Fruit fly (Drosophila melanogaster) whole organism, embryonic: Measurements from ENCODE around the gene Hpd.

Experiments used
- Blimp-1 ChIP-seq: fragments of 200-800 bp; sonication (Bioruptor generic); optimal IDR thresholded peaks from 3 replicates; lab custom pipeline; 2018; ENCODE audit warnings: missing biosample characterization, missing genetic modification characterization, mild to moderate bottlenecking, moderate library complexity, missing genetic modification reagents
- CG10366 ChIP-seq: fragments of 200-800 bp; sonication (Bioruptor generic); IDR thresholded peaks from 2 replicates; pipeline ENCODE4 v1.3.6; 2022; ENCODE audit warnings: missing biosample characterization, missing genetic modification characterization
- CG12155 ChIP-seq: fragments of 200-800 bp; sonication (Bioruptor generic); optimal IDR thresholded peaks from 3 replicates; lab custom pipeline; 2016; ENCODE audit warnings: missing biosample characterization, missing genetic modification characterization
- CG12219 ChIP-seq: fragments of 200-800 bp; sonication (Bioruptor generic); optimal IDR thresholded peaks from 3 replicates; lab custom pipeline; 2018; ENCODE audit warnings: missing biosample characterization, mild to moderate bottlenecking, missing genetic modification characterization
- CG12236 ChIP-seq: fragments of 200-800 bp; sonication (Bioruptor generic); optimal IDR thresholded peaks from 2 replicates; lab custom pipeline; 2016; ENCODE audit warnings: missing biosample characterization, missing genetic modification characterization
- CG12659 ChIP-seq: fragments of 200-800 bp; sonication (Bioruptor generic); optimal IDR thresholded peaks from 3 replicates; lab custom pipeline; 2017; ENCODE audit warnings: mild to moderate bottlenecking, missing biosample characterization, missing genetic modification reagents, missing genetic modification characterization
- CG14441 ChIP-seq: fragments of 200-800 bp; sonication (Bioruptor generic); IDR thresholded peaks from 2 replicates; pipeline ENCODE4 v1.3.6; 2022; ENCODE audit warnings: missing biosample characterization, missing genetic modification characterization
- CG14710 ChIP-seq: fragments of 200-800 bp; sonication (Bioruptor generic); optimal IDR thresholded peaks from 3 replicates; lab custom pipeline; 2019; ENCODE audit warnings: missing biosample characterization, mild to moderate bottlenecking, missing genetic modification characterization, moderate library complexity
- CG16863 ChIP-seq: fragments of 200-800 bp; sonication (Bioruptor generic); optimal IDR thresholded peaks from 3 replicates; lab custom pipeline; 2016; ENCODE audit warnings: missing biosample characterization, missing genetic modification characterization
- CG17361 ChIP-seq: fragments of 200-800 bp; sonication (Bioruptor generic); IDR thresholded peaks from 3 replicates; pipeline ENCODE4 v1.3.6; 2022; ENCODE audit warnings: missing biosample characterization, missing genetic modification characterization
- CG2202 ChIP-seq: fragments of 200-800 bp; sonication (Bioruptor generic); optimal IDR thresholded peaks from 2 replicates; lab custom pipeline; 2018; ENCODE audit warnings: missing biosample characterization, mild to moderate bottlenecking, missing genetic modification characterization
- CG33213 ChIP-seq: fragments of 200-800 bp; sonication (Bioruptor generic); optimal IDR thresholded peaks from 3 replicates; lab custom pipeline; 2016; ENCODE audit warnings: missing biosample characterization, missing genetic modification characterization
- CG3726 ChIP-seq: fragments of 200-800 bp; sonication (Bioruptor generic); IDR thresholded peaks from 3 replicates; pipeline ENCODE4, ENCODE4 v1.3.6; 2022; ENCODE audit warnings: missing biosample characterization, missing genetic modification characterization
- CG3847 ChIP-seq: fragments of 200-800 bp; sonication (Bioruptor generic); IDR thresholded peaks from 2 replicates; pipeline ENCODE4 v1.3.6; 2022; ENCODE audit warnings: missing biosample characterization, missing genetic modification characterization
- CG43689 ChIP-seq: fragments of 200-800 bp; sonication (Bioruptor generic); IDR thresholded peaks from 2 replicates; pipeline ENCODE4 v1.3.6; 2022; ENCODE audit warnings: missing biosample characterization, missing genetic modification characterization
- CG4617 ChIP-seq: fragments of 200-800 bp; sonication (Bioruptor generic); optimal IDR thresholded peaks from 3 replicates; lab custom pipeline; 2016; ENCODE audit warnings: missing biosample characterization, missing genetic modification characterization, borderline replicate concordance
- CG7372 ChIP-seq: fragments of 200-800 bp; sonication (Bioruptor generic); IDR thresholded peaks from 2 replicates; pipeline ENCODE4 v1.3.6; 2022; ENCODE audit warnings: missing biosample characterization, missing genetic modification characterization
- CG8290 ChIP-seq, 3 experiments: fragments of 200-800 bp; sonication (Bioruptor generic); optimal IDR thresholded peaks; 2 replicates each; lab custom pipeline; 2016 to 2019; ENCODE audit warnings: missing biosample characterization in 3 of 3, missing genetic modification characterization in 3 of 3, mild to moderate bottlenecking in 2 of 3, moderate library complexity in 1 of 3
- CG8478 ChIP-seq: fragments of >200 bp; optimal IDR thresholded peaks from 2 replicates; lab custom pipeline; 2018
- Dad ChIP-seq: fragments of 200-800 bp; sonication (Bioruptor generic); optimal IDR thresholded peaks from 3 replicates; lab custom pipeline; 2016; ENCODE audit warnings: missing biosample characterization, missing genetic modification characterization
- Dip3 ChIP-seq: fragments of 200-800 bp; sonication (Bioruptor generic); optimal IDR thresholded peaks from 3 replicates; lab custom pipeline; 2016; ENCODE audit warnings: missing biosample characterization, missing genetic modification characterization
- Doc3 ChIP-seq: fragments of 200-800 bp; sonication (Bioruptor generic); IDR thresholded peaks from 3 replicates; pipeline ENCODE4 v1.3.6; 2022; ENCODE audit warnings: missing biosample characterization, missing genetic modification characterization; ENCODE audit not compliant: partially characterized antibody
- E2f2 ChIP-seq: fragments of 200-800 bp; sonication (Bioruptor generic); IDR thresholded peaks from 2 replicates; pipeline ENCODE4 v1.3.6; 2022; ENCODE audit warnings: missing biosample characterization, missing genetic modification characterization
- Eip74EF ChIP-seq, 2 experiments: fragments of 200-800 bp in 1 of 2; fragments of >200 bp in 1 of 2; sonication (Bioruptor generic) in 1 of 2; optimal IDR thresholded peaks; 2 replicates each; lab custom pipeline; 2017 to 2019; ENCODE audit warnings: missing biosample characterization in 2 of 2, missing genetic modification characterization in 2 of 2, mild to moderate bottlenecking in 1 of 2, moderate library complexity in 1 of 2
- HmgD ChIP-seq: fragments of 200-800 bp; sonication (Bioruptor generic); optimal IDR thresholded peaks from 3 replicates; lab custom pipeline; 2016; ENCODE audit warnings: missing biosample characterization, missing genetic modification characterization
- HmgZ ChIP-seq: fragments of 200-800 bp; sonication (Bioruptor generic); optimal IDR thresholded peaks from 2 replicates; lab custom pipeline; 2018; ENCODE audit warnings: missing biosample characterization, mild to moderate bottlenecking, missing genetic modification characterization
- Kr ChIP-seq: fragments of 200-800 bp; sonication (Bioruptor generic); optimal IDR thresholded peaks from 2 replicates; lab custom pipeline; 2017; ENCODE audit warnings: missing biosample characterization, mild to moderate bottlenecking, missing genetic modification characterization
- Oaz ChIP-seq: fragments of 200-800 bp; sonication (Bioruptor generic); IDR thresholded peaks from 2 replicates; pipeline ENCODE4 v1.3.6; 2022; ENCODE audit warnings: missing biosample characterization, missing genetic modification characterization
- Optix ChIP-seq: fragments of 200-800 bp; sonication (Bioruptor generic); IDR thresholded peaks from 3 replicates; pipeline ENCODE4 v1.3.6; 2022; ENCODE audit warnings: missing biosample characterization, missing genetic modification characterization
- Sry-δ ChIP-seq: fragments of 200-800 bp; sonication (Bioruptor generic); optimal IDR thresholded peaks from 2 replicates; lab custom pipeline; 2016; ENCODE audit warnings: missing biosample characterization, missing genetic modification characterization
- crc ChIP-seq: fragments of 200-800 bp; sonication (Bioruptor generic); optimal IDR thresholded peaks from 2 replicates; lab custom pipeline; 2016; ENCODE audit warnings: missing biosample characterization, missing genetic modification characterization
- crol ChIP-seq: fragments of 200-800 bp; sonication (Bioruptor generic); IDR thresholded peaks from 2 replicates; pipeline ENCODE4 v1.3.6; 2022; ENCODE audit warnings: missing biosample characterization, missing genetic modification characterization
- dysf ChIP-seq: fragments of 200-800 bp; sonication (Bioruptor generic); IDR thresholded peaks from 3 replicates; pipeline ENCODE4 v1.3.6; 2022; ENCODE audit warnings: missing biosample characterization, missing genetic modification characterization
- emc ChIP-seq: fragments of 200-800 bp; sonication (Bioruptor generic); optimal IDR thresholded peaks from 2 replicates; lab custom pipeline; 2016; ENCODE audit warnings: missing biosample characterization, missing genetic modification characterization
- eve ChIP-seq, 2 experiments: fragments of >200 bp; optimal IDR thresholded peaks; 2 replicates each; lab custom pipeline; 2017; ENCODE audit warnings: missing biosample characterization in 2 of 2, missing genetic modification characterization in 2 of 2
- fd102C ChIP-seq: fragments of 200-800 bp; sonication (Bioruptor generic); optimal IDR thresholded peaks from 2 replicates; lab custom pipeline; 2018; ENCODE audit warnings: missing biosample characterization, mild to moderate bottlenecking, missing genetic modification characterization, moderate library complexity
- fd96Cb ChIP-seq: fragments of 200-800 bp; sonication (Bioruptor generic); optimal IDR thresholded peaks from 2 replicates; lab custom pipeline; 2018; ENCODE audit warnings: missing biosample characterization, mild to moderate bottlenecking, missing genetic modification characterization, moderate library complexity
- grn ChIP-seq: fragments of 200-800 bp; sonication (Bioruptor generic); optimal IDR thresholded peaks from 3 replicates; lab custom pipeline; 2017; ENCODE audit warnings: missing biosample characterization, missing genetic modification characterization
- gt ChIP-seq: fragments of 200-800 bp; sonication (Bioruptor generic); IDR thresholded peaks from 2 replicates; pipeline ENCODE4 v1.3.6; 2022; ENCODE audit warnings: missing biosample characterization, missing genetic modification characterization
- hbn ChIP-seq: fragments of 200-800 bp; sonication (Bioruptor generic); IDR thresholded peaks from 2 replicates; pipeline ENCODE4 v1.3.6; 2022; ENCODE audit warnings: missing biosample characterization, missing genetic modification characterization; ENCODE audit not compliant: partially characterized antibody
- her ChIP-seq: fragments of 200-800 bp; sonication (Bioruptor generic); optimal IDR thresholded peaks from 2 replicates; lab custom pipeline; 2016; ENCODE audit warnings: missing biosample characterization, missing genetic modification characterization
- jigr1 ChIP-seq: fragments of 200-800 bp; sonication (Bioruptor generic); IDR thresholded peaks from 3 replicates; pipeline ENCODE4 v1.3.6; 2022; ENCODE audit warnings: missing biosample characterization, missing genetic modification characterization
- kni ChIP-seq: fragments of 200-800 bp; sonication (Bioruptor generic); optimal IDR thresholded peaks from 3 replicates; lab custom pipeline; 2017; ENCODE audit warnings: mild to moderate bottlenecking, missing biosample characterization, missing genetic modification reagents, missing genetic modification characterization
- luna ChIP-seq: fragments of 200-800 bp; sonication (Bioruptor generic); optimal IDR thresholded peaks from 2 replicates; lab custom pipeline; 2016; ENCODE audit warnings: missing biosample characterization, missing genetic modification characterization
- pnt ChIP-seq: fragments of 200-800 bp; sonication (Bioruptor generic); optimal IDR thresholded peaks from 3 replicates; lab custom pipeline; 2016; ENCODE audit warnings: missing biosample characterization, missing genetic modification characterization
- shn ChIP-seq: fragments of 200-800 bp; sonication (Bioruptor generic); optimal IDR thresholded peaks from 3 replicates; lab custom pipeline; 2016; ENCODE audit warnings: missing biosample characterization, missing genetic modification characterization
- trem ChIP-seq: fragments of 200-800 bp; optimal IDR thresholded peaks from 3 replicates; lab custom pipeline; 2019; ENCODE audit warnings: missing biosample characterization, mild to moderate bottlenecking, missing genetic modification characterization, moderate library complexity
- unc-4 ChIP-seq: fragments of 200-800 bp; sonication (Bioruptor generic); IDR thresholded peaks from 2 replicates; pipeline ENCODE4 v1.3.6; 2022; ENCODE audit warnings: missing biosample characterization, missing genetic modification characterization; ENCODE audit not compliant: partially characterized antibody
- zfh2 ChIP-seq: fragments of 200-800 bp; sonication (Bioruptor generic); optimal IDR thresholded peaks from 2 replicates; lab custom pipeline; 2016; ENCODE audit warnings: missing biosample characterization, missing genetic modification characterization

The Hpd gene

DNA sequence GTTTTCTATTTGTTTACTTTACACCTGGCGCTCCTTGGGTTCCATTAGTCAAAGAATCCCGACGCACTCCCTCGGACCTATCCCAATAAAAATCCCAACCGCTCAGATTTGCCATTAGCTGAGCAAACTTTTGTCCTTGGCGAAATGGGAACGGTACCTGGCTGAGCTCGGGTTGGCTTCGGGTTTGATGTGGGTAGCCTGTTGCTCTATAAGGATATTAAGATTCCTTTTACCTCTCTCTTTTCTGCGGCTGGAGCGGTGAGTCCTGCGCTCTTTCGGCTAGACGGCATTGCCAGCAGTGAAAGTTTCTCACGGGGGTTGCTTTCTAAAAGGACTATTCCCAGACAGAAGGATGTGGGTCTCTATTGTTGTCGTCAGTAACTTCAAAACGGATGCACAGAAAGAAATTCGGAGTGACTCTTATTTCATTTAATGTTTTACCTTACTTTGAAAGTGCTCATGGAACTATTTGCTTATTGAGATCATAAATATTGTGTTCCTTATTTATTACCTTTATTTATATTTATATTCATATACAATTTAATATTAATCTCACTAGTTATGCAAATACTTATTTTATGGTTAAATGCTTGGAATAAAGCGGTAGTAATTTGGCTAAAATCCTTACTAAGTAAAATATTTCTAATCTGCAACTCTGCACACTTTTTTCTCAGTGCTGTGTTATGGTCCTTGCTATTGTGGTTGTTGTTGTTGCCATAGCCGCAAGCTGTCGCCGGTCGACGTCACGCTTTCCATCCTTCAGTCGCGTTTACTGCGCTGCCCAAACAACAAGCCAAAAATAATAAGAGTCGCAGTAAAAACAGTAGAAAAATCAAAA lies 2.2 kb upstream of the Hpd start, which contains the start of gene CG5910 (continued):
- TF ChIP-seq fd96Cb (tag; lab: Kevin White, UChicago) (peak; percentile 92), CG43689 (GFP tag; lab: Robert Waterston, UW) (peak; percentile 56; the same call in 1 of the 2 replicates), CG14710 (tag; lab: Kevin White, UChicago) (peak; percentile 93), Doc3 (GFP tag; lab: Robert Waterston, UW) (no peak), CG3726 (GFP tag; lab: Robert Waterston, UW) (peak; percentile 68; the same call in 2 of the 3 replicates), pnt (peak; percentile 43), emc (GFP tag; lab: Kevin White, UChicago) (no peak), CG12219 (GFP tag; lab: Kevin White, UChicago) (peak; percentile 77), eve (GFP tag; optimal IDR thresholded peaks at IDR 0.05; lab: Kevin White, UChicago) (no peak), CG8478 (no peak), trem (peak; percentile 89), CG4617 (peak; percentile 38), Sry-δ (GFP tag; lab: Kevin White, UChicago) (no peak), her (GFP tag; lab: Kevin White, UChicago) (no peak), E2f2 (GFP tag; lab: Robert Waterston, UW) (peak; percentile 37; the same call in 1 of the 2 replicates), luna (GFP tag; lab: Kevin White, UChicago) (no peak), Blimp-1 (no peak), Dip3 (no peak), shn (GFP tag; lab: Kevin White, UChicago) (no peak), Kr (GFP tag; lab: Kevin White, UChicago) (no peak), jigr1 (GFP tag; lab: Robert Waterston, UW) (peak; percentile 61; the same call in 1 of the 3 replicates), unc-4 (GFP tag; lab: Robert Waterston, UW) (no peak), crc (GFP tag; lab: Kevin White, UChicago) (no peak), CG7372 (peak; percentile 53; the same call in 1 of the 2 replicates), crol (GFP tag; lab: Robert Waterston, UW) (no peak), Optix (GFP tag; lab: Robert Waterston, UW) (no peak), HmgD (GFP tag; lab: Kevin White, UChicago) (no peak), Eip74EF (GFP tag; optimal IDR thresholded peaks at IDR 0.05; lab: Kevin White, UChicago) (peak in 1 of 2 experiments; percentile 90), CG17361 (GFP tag; lab: Robert Waterston, UW) (peak; percentile 97), CG12659 (GFP tag; lab: Kevin White, UChicago) (peak; percentile 94), CG3847 (GFP tag; lab: Robert Waterston, UW) (peak; percentile 80), kni (GFP tag; lab: Kevin White, UChicago) (no peak), fd102C (GFP tag; lab: Kevin White, UChicago) (no peak), dysf (GFP tag; lab: Robert Waterston, UW) (peak; percentile 89), hbn (GFP tag; lab: Robert Waterston, UW) (no peak), gt (GFP tag; lab: Robert Waterston, UW) (peak; percentile 41; the same call in 1 of the 2 replicates), CG2202 (peak; percentile 68), HmgZ (peak; percentile 87), CG12155 (peak; percentile 79), CG8290 (GFP tag; optimal IDR thresholded peaks at IDR 0.05; lab: Kevin White, UChicago) (peak; percentile 75), CG8290 (tag; optimal IDR thresholded peaks at IDR 0.05; lab: Kevin White, UChicago) (no peak), zfh2 (peak; percentile 25), Oaz (GFP tag; lab: Robert Waterston, UW) (peak; percentile 50; the same call in 1 of the 2 replicates), Dad (GFP tag; lab: Kevin White, UChicago) (no peak), CG10366 (peak; percentile 66), grn (GFP tag; lab: Kevin White, UChicago) (no peak), CG12236 (no peak), CG16863 (GFP tag; lab: Kevin White, UChicago) (peak; percentile 8), CG33213 (no peak), CG14441 (GFP tag; lab: Robert Waterston, UW) (peak; percentile 72)
